Worm (Caenorhabditis elegans) whole organism, mixed stage, embryonic: ENCODE data around the gene tbg-1.

Experiments used
- blmp-1 ChIP-seq: fragments of 150-350 bp; optimal IDR thresholded peaks from 2 replicates; lab custom pipeline; 2014; ENCODE audit warnings: missing biosample characterization, missing genetic modification characterization
- ceh-39 ChIP-seq: fragments of 150-350 bp; optimal IDR thresholded peaks from 2 replicates; lab custom pipeline; 2014; ENCODE audit warnings: missing biosample characterization, missing genetic modification characterization
- elt-3 ChIP-seq: fragments of 150-350 bp; optimal IDR thresholded peaks from 2 replicates; lab custom pipeline; 2014; ENCODE audit warnings: missing biosample characterization, missing genetic modification characterization
- lsy-2 ChIP-seq: fragments of 150-350 bp; optimal IDR thresholded peaks from 2 replicates; lab custom pipeline; 2014; ENCODE audit warnings: missing biosample characterization, missing genetic modification characterization
- mab-5 ChIP-seq: fragments of 150-350 bp; optimal IDR thresholded peaks from 2 replicates; lab custom pipeline; 2014; ENCODE audit warnings: missing biosample characterization, missing genetic modification characterization
- nhr-237 ChIP-seq: fragments of 150-350 bp; optimal IDR thresholded peaks from 2 replicates; lab custom pipeline; 2014; ENCODE audit warnings: missing biosample characterization, missing genetic modification characterization
- nhr-28 ChIP-seq: fragments of 150-350 bp; optimal IDR thresholded peaks from 2 replicates; lab custom pipeline; 2014; ENCODE audit warnings: missing biosample characterization, missing genetic modification characterization
- pha-4 ChIP-seq: fragments of 150-350 bp; optimal IDR thresholded peaks from 2 replicates; lab custom pipeline; 2018; ENCODE audit warnings: missing biosample characterization, missing genetic modification reagents, missing genetic modification characterization
- sptf-1 ChIP-seq: sonication (generic microtip); optimal IDR thresholded peaks from 2 replicates; lab custom pipeline; 2017; ENCODE audit warnings: mild to moderate bottlenecking, missing genetic modification characterization, moderate library complexity, missing compliant biosample characterization
- unc-62 ChIP-seq: fragments of 150-350 bp; optimal IDR thresholded peaks from 2 replicates; lab custom pipeline; 2014; ENCODE audit warnings: missing biosample characterization, missing genetic modification reagents, missing genetic modification characterization

DNA sequence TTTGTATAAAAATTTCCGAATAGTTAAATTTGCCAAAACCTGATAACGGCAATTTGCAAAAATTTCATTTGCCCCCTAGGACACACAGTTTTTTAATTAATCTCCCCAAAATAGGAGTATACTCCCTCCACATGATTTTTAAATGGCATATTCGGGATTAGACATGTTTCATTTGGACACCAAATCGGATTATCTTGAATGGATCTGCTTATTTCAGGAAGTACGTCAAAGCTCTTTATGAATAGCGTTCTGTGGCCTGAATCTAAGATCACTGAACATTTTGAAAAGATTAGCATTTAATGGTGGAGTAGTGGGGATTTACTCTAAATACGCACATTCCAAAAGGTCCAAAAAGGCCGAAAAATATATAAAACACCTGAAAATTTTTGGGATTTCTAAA is 29.6 kb upstream of the tbg-1 start:
- TF ChIP-seq ceh-39 (tag; lab: Kevin White, UChicago) (no peak), mab-5 (tag; lab: Kevin White, UChicago) (no peak), pha-4 (tag; lab: Kevin White, UChicago) (no peak), sptf-1 (tag; lab: Kevin White, UChicago) (no peak), elt-3 (tag; lab: Kevin White, UChicago) (no peak), unc-62 (GFP tag; lab: Kevin White, UChicago) (no peak), nhr-28 (tag; lab: Kevin White, UChicago) (no peak), lsy-2 (no peak), nhr-237 (tag; lab: Kevin White, UChicago) (no peak), blmp-1 (tag; lab: Kevin White, UChicago) (no peak)
